Worm (Caenorhabditis elegans) whole organism, young adult: ENCODE measurements around the gene dmsr-8.

Experiments
- B0261.1 ChIP-seq: sonication (generic microtip); optimal IDR thresholded peaks from 2 replicates; lab custom pipeline; 2016; ENCODE audit warnings: mild to moderate bottlenecking, missing genetic modification characterization, moderate library complexity, missing compliant biosample characterization
- C06A6.2 ChIP-seq: fragments of 200-800 bp; sonication (Bioruptor generic); conservative IDR thresholded peaks from 2 replicates; pipeline ENCODE4 v1.3.6; 2022; ENCODE audit warnings: missing genetic modification characterization, missing compliant biosample characterization
- C17E4.6 ChIP-seq: fragments of 200-800 bp; sonication (Bioruptor generic); IDR thresholded peaks from 2 replicates; pipeline ENCODE4 v1.3.6; 2022; ENCODE audit warnings: missing genetic modification reagents, missing genetic modification characterization, missing compliant biosample characterization
- D2030.7 ChIP-seq: fragments of 200-800 bp; sonication (Bioruptor generic); IDR thresholded peaks from 2 replicates; pipeline ENCODE4 v1.3.6; 2022; ENCODE audit warnings: missing genetic modification reagents, missing genetic modification characterization, missing compliant biosample characterization
- F23B12.7 ChIP-seq: sonication (generic microtip); optimal IDR thresholded peaks from 2 replicates; lab custom pipeline; 2017; ENCODE audit warnings: missing genetic modification characterization, mild to moderate bottlenecking, missing compliant biosample characterization, antibody characterized with exemption, moderate library complexity; ENCODE audit not compliant: insufficient read depth
- F33H1.4 ChIP-seq: fragments of 200-800 bp; sonication (Bioruptor generic); IDR thresholded peaks from 2 replicates; pipeline ENCODE4 v1.3.6; 2022; ENCODE audit warnings: missing genetic modification reagents, missing genetic modification characterization, missing compliant biosample characterization
- F55B11.4 ChIP-seq: sonication (generic microtip); optimal IDR thresholded peaks from 2 replicates; lab custom pipeline; 2016; ENCODE audit warnings: missing compliant biosample characterization, missing genetic modification characterization, borderline replicate concordance; ENCODE audit not compliant: insufficient read depth
- F57C9.4 ChIP-seq: sonication (generic microtip); optimal IDR thresholded peaks from 2 replicates; lab custom pipeline; 2017; ENCODE audit warnings: mild to moderate bottlenecking, missing genetic modification characterization, missing compliant biosample characterization
- T07F8.4 ChIP-seq: sonication (generic microtip); optimal IDR thresholded peaks from 2 replicates; lab custom pipeline; 2016; ENCODE audit warnings: mild to moderate bottlenecking, missing genetic modification characterization, moderate library complexity, missing compliant biosample characterization
- Y95B8A.8 ChIP-seq: fragments of 200-800 bp; sonication (Bioruptor generic); IDR thresholded peaks from 2 replicates; pipeline ENCODE4 v1.3.6; 2022; ENCODE audit warnings: missing genetic modification reagents, missing genetic modification characterization, missing compliant biosample characterization
- ZK185.1 ChIP-seq: sonication (generic microtip); optimal IDR thresholded peaks from 2 replicates; lab custom pipeline; 2016; ENCODE audit warnings: mild to moderate bottlenecking, missing genetic modification characterization, missing compliant biosample characterization; ENCODE audit not compliant: poor library complexity, severe bottlenecking
- ama-1 ChIP-seq, 3 experiments: fragments of 150-350 bp in 1 of 3; sonication (generic microtip) in 2 of 3; optimal IDR thresholded peaks; 2 replicates each; lab custom pipeline; 2014 to 2018; ENCODE audit warnings: missing biosample characterization in 2 of 3, missing genetic modification characterization in 2 of 3, missing genetic modification reagents in 2 of 3
- atf-7 ChIP-seq: sonication (generic microtip); optimal IDR thresholded peaks from 2 replicates; lab custom pipeline; 2017; ENCODE audit warnings: mild to moderate bottlenecking, missing genetic modification characterization, missing compliant biosample characterization
- cebp-1 ChIP-seq, 2 experiments: fragments of 200-800 bp in 1 of 2; sonication (Bioruptor generic) in 1 of 2; sonication (generic microtip) in 1 of 2; IDR thresholded peaks in 1 of 2; optimal IDR thresholded peaks in 1 of 2; 2 replicates each; pipeline versions ENCODE4 v1.3.6 to Lab custom; 2017 to 2022; ENCODE audit warnings: missing compliant biosample characterization in 2 of 2, missing genetic modification characterization in 2 of 2, mild to moderate bottlenecking in 1 of 2, missing genetic modification reagents in 1 of 2, moderate library complexity in 1 of 2
- ceh-100 ChIP-seq: fragments of 200-800 bp; sonication (Bioruptor generic); IDR thresholded peaks from 2 replicates; pipeline ENCODE4 v1.3.6; 2022; ENCODE audit warnings: missing genetic modification reagents, missing genetic modification characterization, missing compliant biosample characterization
- ceh-79 ChIP-seq: sonication (generic microtip); optimal IDR thresholded peaks from 2 replicates; lab custom pipeline; 2017; ENCODE audit warnings: mild to moderate bottlenecking, missing genetic modification characterization, missing compliant biosample characterization
- ceh-91 ChIP-seq: fragments of 200-800 bp; sonication (Bioruptor generic); IDR thresholded peaks from 2 replicates; pipeline ENCODE4 v1.3.6; 2022; ENCODE audit warnings: missing genetic modification reagents, missing genetic modification characterization, missing compliant biosample characterization
- dox-1 ChIP-seq: fragments of 200-800 bp; sonication (Bioruptor generic); IDR thresholded peaks from 2 replicates; pipeline ENCODE4 v1.3.6; 2022; ENCODE audit warnings: missing genetic modification reagents, missing genetic modification characterization, missing compliant biosample characterization
- efl-1 ChIP-seq: fragments of 150-350 bp; optimal IDR thresholded peaks from 2 replicates; lab custom pipeline; 2014; ENCODE audit warnings: missing biosample characterization, missing genetic modification reagents, missing genetic modification characterization
- egl-18 ChIP-seq: fragments of 200-800 bp; sonication (Bioruptor generic); IDR thresholded peaks from 2 replicates; pipeline ENCODE4 v1.3.6; 2022; ENCODE audit warnings: missing genetic modification reagents, missing genetic modification characterization, missing compliant biosample characterization
- egl-44 ChIP-seq: fragments of 200-800 bp; sonication (Bioruptor generic); IDR thresholded peaks from 2 replicates; pipeline ENCODE4 v1.3.6; 2022; ENCODE audit warnings: missing genetic modification reagents, missing genetic modification characterization, missing compliant biosample characterization
- egrh-3 ChIP-seq: fragments of 200-800 bp; sonication (Bioruptor generic); IDR thresholded peaks from 2 replicates; pipeline ENCODE4 v1.3.6; 2022; ENCODE audit warnings: missing genetic modification reagents, missing genetic modification characterization, missing compliant biosample characterization
- ekl-4 ChIP-seq: fragments of 200-800 bp; sonication (Bioruptor generic); IDR thresholded peaks from 2 replicates; pipeline ENCODE4 v1.3.6; 2022; ENCODE audit warnings: missing genetic modification reagents, missing genetic modification characterization, missing compliant biosample characterization
- ets-4 ChIP-seq: fragments of 200-800 bp; sonication (Bioruptor generic); optimal IDR thresholded peaks from 2 replicates; lab custom pipeline; 2018; ENCODE audit warnings: mild to moderate bottlenecking, missing genetic modification characterization, missing compliant biosample characterization
- gei-17 ChIP-seq: fragments of 200-800 bp; sonication (Bioruptor generic); optimal IDR thresholded peaks from 2 replicates; lab custom pipeline; 2018; ENCODE audit warnings: mild to moderate bottlenecking, missing genetic modification characterization, missing compliant biosample characterization
- hlh-12 ChIP-seq: sonication (generic microtip); optimal IDR thresholded peaks from 2 replicates; lab custom pipeline; 2016; ENCODE audit warnings: missing genetic modification characterization, missing compliant biosample characterization
- hrde-1 ChIP-seq: sonication (generic microtip); optimal IDR thresholded peaks from 2 replicates; lab custom pipeline; 2016; ENCODE audit warnings: missing genetic modification characterization, mild to moderate bottlenecking, missing compliant biosample characterization, moderate library complexity, missing genotype, missing genetic modification reagents, borderline replicate concordance
- lag-1 ChIP-seq: fragments of 200-800 bp; sonication (Bioruptor generic); IDR thresholded peaks from 2 replicates; pipeline ENCODE4 v1.3.6; 2022; ENCODE audit warnings: missing genetic modification reagents, missing genetic modification characterization, missing compliant biosample characterization
- lin-35 ChIP-seq, 3 experiments: fragments of 150-350 bp in 2 of 3; sonication (generic microtip) in 1 of 3; optimal IDR thresholded peaks; 2 replicates each; lab custom pipeline; 2014 to 2018; ENCODE audit warnings: missing biosample characterization in 3 of 3, missing genetic modification characterization in 3 of 3, missing genetic modification reagents in 3 of 3
- lsy-27 ChIP-seq: sonication (generic microtip); optimal IDR thresholded peaks from 2 replicates; lab custom pipeline; 2017; ENCODE audit warnings: missing genetic modification characterization, mild to moderate bottlenecking, missing compliant biosample characterization, antibody characterized with exemption, missing genotype, borderline replicate concordance; ENCODE audit not compliant: insufficient read depth
- madf-3 ChIP-seq: fragments of 200-800 bp; sonication (Bioruptor generic); IDR thresholded peaks from 2 replicates; pipeline ENCODE4 v1.3.6; 2022; ENCODE audit warnings: missing genetic modification reagents, missing genetic modification characterization, missing compliant biosample characterization
- nfyb-1 ChIP-seq: fragments of 200-800 bp; sonication (Bioruptor generic); IDR thresholded peaks from 2 replicates; pipeline ENCODE4 v1.3.6; 2022; ENCODE audit warnings: missing genetic modification reagents, missing genetic modification characterization, missing compliant biosample characterization
- nhr-120 ChIP-seq: fragments of 200-800 bp; sonication (Bioruptor generic); IDR thresholded peaks from 2 replicates; pipeline ENCODE4 v1.3.6; 2022; ENCODE audit warnings: missing genetic modification characterization, missing compliant biosample characterization
- nhr-179 ChIP-seq: sonication (generic microtip); optimal IDR thresholded peaks from 2 replicates; lab custom pipeline; 2016; ENCODE audit warnings: mild to moderate bottlenecking, missing genetic modification characterization, missing compliant biosample characterization
- nhr-27 ChIP-seq: fragments of 200-800 bp; sonication (Bioruptor generic); optimal IDR thresholded peaks from 2 replicates; lab custom pipeline; 2018; ENCODE audit warnings: mild to moderate bottlenecking, missing genetic modification characterization, moderate library complexity, missing compliant biosample characterization
- pbrm-1 ChIP-seq: fragments of 200-800 bp; sonication (Bioruptor generic); IDR thresholded peaks from 2 replicates; pipeline ENCODE4 v1.3.6; 2022; ENCODE audit warnings: missing genetic modification reagents, missing genetic modification characterization, missing compliant biosample characterization
- sdz-38 ChIP-seq: sonication (generic microtip); optimal IDR thresholded peaks from 2 replicates; lab custom pipeline; 2016; ENCODE audit warnings: missing genotype, missing genetic modification characterization, missing compliant biosample characterization
- sea-2 ChIP-seq: fragments of 200-800 bp; sonication (Bioruptor generic); IDR thresholded peaks from 2 replicates; pipeline ENCODE4 v1.3.6; 2022; ENCODE audit warnings: missing genetic modification characterization, missing compliant biosample characterization
- somi-1 ChIP-seq: fragments of 200-800 bp; sonication (Bioruptor generic); optimal IDR thresholded peaks from 2 replicates; lab custom pipeline; 2018; ENCODE audit warnings: mild to moderate bottlenecking, missing genetic modification characterization, missing compliant biosample characterization
- tlf-1 ChIP-seq: fragments of 200-800 bp; sonication (Bioruptor generic); optimal IDR thresholded peaks from 2 replicates; lab custom pipeline; 2018; ENCODE audit warnings: mild to moderate bottlenecking, missing genetic modification characterization, missing compliant biosample characterization
- unc-130 ChIP-seq: sonication (generic microtip); optimal IDR thresholded peaks from 2 replicates; lab custom pipeline; 2016; ENCODE audit warnings: missing genetic modification reagents, missing genetic modification characterization, missing compliant biosample characterization
- zfh-2 ChIP-seq: fragments of 200-800 bp; sonication (Bioruptor generic); conservative IDR thresholded peaks from 2 replicates; pipeline ENCODE4 v1.3.6; 2022; ENCODE audit warnings: missing genetic modification reagents, missing genetic modification characterization, missing compliant biosample characterization
- ztf-18 ChIP-seq: sonication (generic microtip); optimal IDR thresholded peaks from 2 replicates; lab custom pipeline; 2016; ENCODE audit warnings: missing genotype, mild to moderate bottlenecking, missing genetic modification characterization, missing compliant biosample characterization
- ztf-28 ChIP-seq: fragments of 200-800 bp; sonication (Bioruptor generic); IDR thresholded peaks from 2 replicates; pipeline ENCODE4 v1.3.6; 2022; ENCODE audit warnings: missing genetic modification reagents, missing genetic modification characterization, missing compliant biosample characterization
- ztf-6 ChIP-seq: fragments of 200-800 bp; sonication (Bioruptor generic); IDR thresholded peaks from 2 replicates; pipeline ENCODE4 v1.3.6; 2022; ENCODE audit warnings: missing genetic modification reagents, missing genetic modification characterization, missing compliant biosample characterization

dmsr-8 gene

ce11 chrV:10467104-10467503, 47.1 kb downstream of the dmsr-8 start:
- peak in 1 of 3 experiments; percentile 14 for TF ChIP-seq lin-35 (GFP tag; optimal IDR thresholded peaks at IDR 0.05; lab: Kevin White, UChicago)
- TF ChIP-seq pbrm-1 (GFP tag; lab: Robert Waterston, UW), result no peak
- no peak for TF ChIP-seq cebp-1 (GFP tag; IDR thresholded peaks at IDR 0.05; lab: Robert Waterston, UW)
- TF ChIP-seq cebp-1 (tag; optimal IDR thresholded peaks at IDR 0.05; lab: Kevin White, UChicago), result peak; percentile 22
- no peak for TF ChIP-seq nhr-120 (GFP tag; lab: Robert Waterston, UW)
- no peak for TF ChIP-seq ztf-6
- TF ChIP-seq ceh-91 (GFP tag; lab: Robert Waterston, UW), result no peak
- TF ChIP-seq hrde-1 (tag; lab: Kevin White, UChicago), result no peak

- no peak for TF ChIP-seq efl-1 (GFP tag; lab: Kevin White, UChicago)
- TF ChIP-seq madf-3 (GFP tag; lab: Robert Waterston, UW), result no peak
- TF ChIP-seq C06A6.2, result peak; percentile 79
- TF ChIP-seq hrde-1 (tag; lab: Kevin White, UChicago), result no peak
- peak; percentile 88 for TF ChIP-seq atf-7
- TF ChIP-seq unc-130, result no peak
- TF ChIP-seq hlh-12 (tag; lab: Kevin White, UChicago), result no peak
- no peak for TF ChIP-seq C17E4.6 (GFP tag; lab: Robert Waterston, UW)
- TF ChIP-seq sea-2 (GFP tag; lab: Robert Waterston, UW), result no peak
- peak; percentile 92 for TF ChIP-seq somi-1
- TF ChIP-seq lag-1 (GFP tag; lab: Robert Waterston, UW), result no peak
- no peak for TF ChIP-seq ceh-79 (tag; lab: Kevin White, UChicago)
- no peak for TF ChIP-seq cebp-1 (GFP tag; IDR thresholded peaks at IDR 0.05; lab: Robert Waterston, UW)
- peak; percentile 85 for TF ChIP-seq cebp-1 (tag; optimal IDR thresholded peaks at IDR 0.05; lab: Kevin White, UChicago)
- peak; percentile 68 for TF ChIP-seq ztf-18
- TF ChIP-seq egrh-3 (GFP tag; lab: Robert Waterston, UW), result no peak
- no peak for TF ChIP-seq F23B12.7 (tag; lab: Kevin White, UChicago)
- no peak for TF ChIP-seq lsy-27 (tag; lab: Kevin White, UChicago)
- no peak for TF ChIP-seq D2030.7 (GFP tag; lab: Robert Waterston, UW)
- TF ChIP-seq F57C9.4 (tag; lab: Kevin White, UChicago), result no peak
- peak; percentile 78; the same call in 1 of the 2 replicates for TF ChIP-seq dox-1 (GFP tag; lab: Robert Waterston, UW)
- TF ChIP-seq ama-1 (optimal IDR thresholded peaks at IDR 0.05; lab: Kevin White, UChicago), result no peak
- TF ChIP-seq ama-1 (GFP tag; optimal IDR thresholded peaks at IDR 0.05; lab: Kevin White, UChicago), result no peak
- TF ChIP-seq nhr-27 (tag; lab: Kevin White, UChicago), result no peak
- no peak for TF ChIP-seq ceh-100 (GFP tag; lab: Robert Waterston, UW)
- no peak for TF ChIP-seq zfh-2 (GFP tag; lab: Robert Waterston, UW)
- no peak for TF ChIP-seq nhr-179 (tag; lab: Kevin White, UChicago)
- TF ChIP-seq ekl-4 (GFP tag; lab: Robert Waterston, UW), result 0 out of 2 replicates have a peak, but pooled peaks have one; percentile 46
- no peak for TF ChIP-seq B0261.1 (tag; lab: Kevin White, UChicago)
- TF ChIP-seq ztf-28, result no peak
- no peak for TF ChIP-seq T07F8.4 (tag; lab: Kevin White, UChicago)
- peak; percentile 78 for TF ChIP-seq nfyb-1 (GFP tag; lab: Robert Waterston, UW)
- TF ChIP-seq egl-18 (GFP tag; lab: Robert Waterston, UW), result peak; percentile 78; the same call in 1 of the 2 replicates
- TF ChIP-seq sdz-38 (tag; lab: Kevin White, UChicago), result no peak
- no peak for TF ChIP-seq ets-4
- TF ChIP-seq F33H1.4, result no peak
- TF ChIP-seq lin-35 (GFP tag; optimal IDR thresholded peaks at IDR 0.05; lab: Kevin White, UChicago), result peak in 1 of 3 experiments; percentile 79
- TF ChIP-seq egl-44 (GFP tag; lab: Robert Waterston, UW), result no peak
- TF ChIP-seq ZK185.1 (tag; lab: Kevin White, UChicago), result peak; percentile 83
- TF ChIP-seq gei-17, result peak; percentile 7
- peak; percentile 17; the same call in 1 of the 2 replicates for TF ChIP-seq Y95B8A.8 (GFP tag; lab: Robert Waterston, UW)
- no peak for TF ChIP-seq F55B11.4
- peak; percentile 53 for TF ChIP-seq tlf-1
These were observed 47.5 kb downstream of the dmsr-8 start for ce11 chrV:10466607-10467092.
